Fruit fly (Drosophila melanogaster) whole organism, embryonic: ENCODE data around the gene MED14.

ENCODE experiments used
- Asciz ChIP-seq: fragments of 200-800 bp; sonication (Bioruptor generic); optimal IDR thresholded peaks from 2 replicates; lab custom pipeline; 2017; ENCODE audit warnings: missing biosample characterization, mild to moderate bottlenecking, missing genetic modification characterization, missing genetic modification reagents
- CG10979 ChIP-seq: fragments of 200-800 bp; sonication (Bioruptor generic); optimal IDR thresholded peaks from 2 replicates; lab custom pipeline; 2018; ENCODE audit warnings: missing biosample characterization, mild to moderate bottlenecking, missing genetic modification characterization, moderate library complexity
- CG11093 ChIP-seq: fragments of 200-800 bp; sonication (Bioruptor generic); IDR thresholded peaks from 3 replicates; pipeline ENCODE4 v1.3.6; 2022; ENCODE audit warnings: missing biosample characterization, missing genetic modification characterization
- CG12071 ChIP-seq: fragments of 200-800 bp; sonication (Bioruptor generic); optimal IDR thresholded peaks from 3 replicates; lab custom pipeline; 2018; ENCODE audit warnings: missing biosample characterization, mild to moderate bottlenecking, missing genetic modification characterization
- CG12236 ChIP-seq: fragments of 200-800 bp; sonication (Bioruptor generic); optimal IDR thresholded peaks from 2 replicates; lab custom pipeline; 2016; ENCODE audit warnings: missing biosample characterization, missing genetic modification characterization
- CG12744 ChIP-seq: fragments of 200-800 bp; sonication (Bioruptor generic); optimal IDR thresholded peaks from 2 replicates; lab custom pipeline; 2016; ENCODE audit warnings: missing biosample characterization, missing genetic modification characterization
- CG13287 ChIP-seq: fragments of 200-800 bp; sonication (Bioruptor generic); IDR thresholded peaks from 2 replicates; pipeline ENCODE4 v1.3.6; 2022; ENCODE audit warnings: missing biosample characterization, missing genetic modification characterization; ENCODE audit not compliant: partially characterized antibody
- CG13296 ChIP-seq: fragments of 200-800 bp; sonication (Bioruptor generic); optimal IDR thresholded peaks from 3 replicates; lab custom pipeline; 2018; ENCODE audit warnings: missing biosample characterization, mild to moderate bottlenecking, missing genetic modification characterization
- CG13894 ChIP-seq: fragments of 200-800 bp; sonication (Bioruptor generic); optimal IDR thresholded peaks from 3 replicates; lab custom pipeline; 2018; ENCODE audit warnings: missing biosample characterization, mild to moderate bottlenecking, missing genetic modification characterization, moderate library complexity
- CG14014 ChIP-seq: fragments of 200-800 bp; sonication (Bioruptor generic); IDR thresholded peaks from 2 replicates; pipeline ENCODE4 v1.3.6; 2022; ENCODE audit warnings: missing biosample characterization, missing genetic modification characterization
- CG15479 ChIP-seq: fragments of 200-800 bp; sonication (Bioruptor generic); optimal IDR thresholded peaks from 3 replicates; lab custom pipeline; 2019; ENCODE audit warnings: missing biosample characterization, mild to moderate bottlenecking, missing genetic modification characterization, moderate library complexity
- CG17359 ChIP-seq: fragments of 200-800 bp; sonication (Bioruptor generic); optimal IDR thresholded peaks from 3 replicates; lab custom pipeline; 2018; ENCODE audit warnings: missing biosample characterization, mild to moderate bottlenecking, missing genetic modification characterization, moderate library complexity
- CG17568 ChIP-seq: fragments of 200-800 bp; sonication (Bioruptor generic); optimal IDR thresholded peaks from 2 replicates; lab custom pipeline; 2018; ENCODE audit warnings: missing biosample characterization, mild to moderate bottlenecking, missing genetic modification characterization, moderate library complexity
- CG17912 ChIP-seq: fragments of 200-800 bp; sonication (Bioruptor generic); optimal IDR thresholded peaks from 2 replicates; lab custom pipeline; 2018; ENCODE audit warnings: missing biosample characterization, mild to moderate bottlenecking, missing genetic modification characterization
- CG2120 ChIP-seq: fragments of 200-800 bp; sonication (Bioruptor generic); optimal IDR thresholded peaks from 3 replicates; lab custom pipeline; 2016; ENCODE audit warnings: missing biosample characterization, missing genetic modification characterization
- CG2712 ChIP-seq: fragments of 200-800 bp; optimal IDR thresholded peaks from 3 replicates; lab custom pipeline; 2019; ENCODE audit warnings: missing biosample characterization, mild to moderate bottlenecking, missing genetic modification characterization, moderate library complexity
- CG30431 ChIP-seq: fragments of 200-800 bp; sonication (Bioruptor generic); optimal IDR thresholded peaks from 2 replicates; lab custom pipeline; 2017; ENCODE audit warnings: missing biosample characterization, missing genetic modification characterization
- CG31441 ChIP-seq: fragments of 200-800 bp; sonication (Bioruptor generic); IDR thresholded peaks from 2 replicates; pipeline ENCODE4 v1.3.6; 2022; ENCODE audit warnings: missing biosample characterization, missing genetic modification characterization
- CG3407 ChIP-seq: fragments of 200-800 bp; sonication (Bioruptor generic); optimal IDR thresholded peaks from 2 replicates; lab custom pipeline; 2018; ENCODE audit warnings: missing biosample characterization, mild to moderate bottlenecking, missing genetic modification characterization
- CG3726 ChIP-seq: fragments of 200-800 bp; sonication (Bioruptor generic); IDR thresholded peaks from 3 replicates; pipeline ENCODE4, ENCODE4 v1.3.6; 2022; ENCODE audit warnings: missing biosample characterization, missing genetic modification characterization
- CG4282 ChIP-seq: fragments of 200-800 bp; sonication (Bioruptor generic); optimal IDR thresholded peaks from 2 replicates; lab custom pipeline; 2016; ENCODE audit warnings: missing biosample characterization, missing genetic modification characterization
- CG4730 ChIP-seq: fragments of 200-800 bp; sonication (Bioruptor generic); IDR thresholded peaks from 2 replicates; pipeline ENCODE4 v1.3.6; 2022; ENCODE audit warnings: missing biosample characterization, missing genetic modification characterization
- CG6813 ChIP-seq: fragments of 200-800 bp; sonication (Bioruptor generic); optimal IDR thresholded peaks from 2 replicates; lab custom pipeline; 2017; ENCODE audit warnings: missing biosample characterization, missing genetic modification characterization, mild to moderate bottlenecking, moderate library complexity, missing genetic modification reagents
- CG8089 ChIP-seq: fragments of 200-800 bp; sonication (Bioruptor generic); optimal IDR thresholded peaks from 3 replicates; lab custom pipeline; 2016; ENCODE audit warnings: missing biosample characterization, missing genetic modification characterization
- CG8765 ChIP-seq: fragments of 200-800 bp; sonication (Bioruptor generic); IDR thresholded peaks from 2 replicates; pipeline ENCODE4 v1.3.6; 2022; ENCODE audit warnings: missing biosample characterization, missing genetic modification characterization
- CG8924 ChIP-seq: fragments of 200-800 bp; optimal IDR thresholded peaks from 3 replicates; lab custom pipeline; 2019; ENCODE audit warnings: missing biosample characterization, mild to moderate bottlenecking, missing genetic modification characterization, moderate library complexity
- CTCF ChIP-seq: fragments of 200-800 bp; sonication (Bioruptor generic); optimal IDR thresholded peaks from 2 replicates; lab custom pipeline; 2017; ENCODE audit warnings: missing biosample characterization, mild to moderate bottlenecking, missing genetic modification characterization, moderate library complexity
- Doc3 ChIP-seq: fragments of 200-800 bp; sonication (Bioruptor generic); IDR thresholded peaks from 3 replicates; pipeline ENCODE4 v1.3.6; 2022; ENCODE audit warnings: missing biosample characterization, missing genetic modification characterization; ENCODE audit not compliant: partially characterized antibody
- Drgx ChIP-seq: fragments of 200-800 bp; sonication (Bioruptor generic); IDR thresholded peaks from 2 replicates; pipeline ENCODE4 v1.3.6; 2022; ENCODE audit warnings: missing biosample characterization, missing genetic modification characterization
- HLH54F ChIP-seq: fragments of 200-800 bp; sonication (Bioruptor generic); optimal IDR thresholded peaks from 3 replicates; lab custom pipeline; 2016; ENCODE audit warnings: missing biosample characterization, missing genetic modification characterization
- Hr3 ChIP-seq: fragments of 200-800 bp; sonication (Bioruptor generic); optimal IDR thresholded peaks from 3 replicates; lab custom pipeline; 2016; ENCODE audit warnings: missing biosample characterization, missing genetic modification characterization
- Hr78 ChIP-seq, 2 experiments: fragments of 200-800 bp in 1 of 2; fragments of >200 bp in 1 of 2; sonication (Bioruptor generic) in 1 of 2; optimal IDR thresholded peaks; 2 replicates each; lab custom pipeline; 2017 to 2019; ENCODE audit warnings: missing biosample characterization in 2 of 2, missing genetic modification characterization in 2 of 2, mild to moderate bottlenecking in 1 of 2, moderate library complexity in 1 of 2
- Lim3 ChIP-seq: fragments of 200-800 bp; sonication (Bioruptor generic); IDR thresholded peaks from 2 replicates; pipeline ENCODE4 v1.3.6; 2022; ENCODE audit warnings: missing biosample characterization, missing genetic modification characterization
- MTF-1 ChIP-seq: fragments of 200-800 bp; sonication (Bioruptor generic); optimal IDR thresholded peaks from 2 replicates; lab custom pipeline; 2018; ENCODE audit warnings: missing biosample characterization, mild to moderate bottlenecking, missing genetic modification characterization, borderline replicate concordance
- Sox100B ChIP-seq: fragments of 200-800 bp; sonication (Bioruptor generic); optimal IDR thresholded peaks from 3 replicates; lab custom pipeline; 2018; ENCODE audit warnings: missing biosample characterization, mild to moderate bottlenecking, missing genetic modification characterization
- Ssrp ChIP-seq: fragments of 200-800 bp; sonication (Bioruptor generic); optimal IDR thresholded peaks from 2 replicates; lab custom pipeline; 2018; ENCODE audit warnings: missing biosample characterization, mild to moderate bottlenecking, missing genetic modification characterization, moderate library complexity
- Xrp1 ChIP-seq: fragments of 200-800 bp; sonication (Bioruptor generic); IDR thresholded peaks from 2 replicates; pipeline ENCODE4 v1.3.6; 2022; ENCODE audit warnings: missing biosample characterization, missing genetic modification characterization
- abd-A ChIP-seq: fragments of 200-800 bp; sonication (Bioruptor generic); optimal IDR thresholded peaks from 3 replicates; lab custom pipeline; 2019; ENCODE audit warnings: missing biosample characterization, mild to moderate bottlenecking, missing genetic modification characterization, moderate library complexity
- bbx ChIP-seq: fragments of 200-800 bp; sonication (Bioruptor generic); IDR thresholded peaks from 2 replicates; pipeline ENCODE4 v1.3.6; 2022; ENCODE audit warnings: missing biosample characterization, missing genetic modification characterization; ENCODE audit not compliant: partially characterized antibody
- cas ChIP-seq: fragments of 200-800 bp; sonication (Bioruptor generic); IDR thresholded peaks from 2 replicates; pipeline ENCODE4 v1.3.6; 2022; ENCODE audit warnings: missing biosample characterization, missing genetic modification characterization
- chif ChIP-seq, 2 experiments: fragments of 200-800 bp; sonication (Bioruptor generic); optimal IDR thresholded peaks; 3 replicates each; lab custom pipeline; 2016; ENCODE audit warnings: missing biosample characterization in 2 of 2, missing genetic modification characterization in 2 of 2
- cwo ChIP-seq: fragments of 200-800 bp; sonication (Bioruptor generic); optimal IDR thresholded peaks from 3 replicates; lab custom pipeline; 2017; ENCODE audit warnings: missing biosample characterization, missing genetic modification characterization, mild to moderate bottlenecking, moderate library complexity, missing genetic modification reagents
- fru ChIP-seq: fragments of >200 bp; optimal IDR thresholded peaks from 2 replicates; lab custom pipeline; 2017
- org-1 ChIP-seq: fragments of 200-800 bp; sonication (Bioruptor generic); optimal IDR thresholded peaks from 2 replicates; lab custom pipeline; 2017; ENCODE audit warnings: missing biosample characterization, missing genetic modification characterization
- pzg ChIP-seq: fragments of 200-800 bp; sonication (Bioruptor generic); optimal IDR thresholded peaks from 3 replicates; lab custom pipeline; 2018; ENCODE audit warnings: missing biosample characterization, mild to moderate bottlenecking, missing genetic modification characterization, moderate library complexity
- row ChIP-seq: fragments of 200-800 bp; sonication (Bioruptor generic); IDR thresholded peaks from 3 replicates; pipeline ENCODE4 v1.3.6; 2022; ENCODE audit warnings: missing biosample characterization, missing genetic modification characterization
- sens ChIP-seq: fragments of 200-800 bp; sonication (Bioruptor generic); peaks from one replicate; lab custom pipeline; 2016; ENCODE audit warnings: missing biosample characterization, missing genetic modification characterization
- slou ChIP-seq: fragments of 200-800 bp; sonication (Bioruptor generic); optimal IDR thresholded peaks from 3 replicates; lab custom pipeline; 2016; ENCODE audit warnings: missing biosample characterization, missing genetic modification characterization
- tin ChIP-seq: fragments of 200-800 bp; sonication (Bioruptor generic); optimal IDR thresholded peaks from 3 replicates; lab custom pipeline; 2016; ENCODE audit warnings: missing biosample characterization, missing genetic modification characterization
- tna ChIP-seq: fragments of 200-800 bp; sonication (Bioruptor generic); IDR thresholded peaks from 2 replicates; pipeline ENCODE4 v1.3.6; 2022; ENCODE audit warnings: missing biosample characterization, missing genetic modification characterization; ENCODE audit not compliant: partially characterized antibody

Gene MED14

DNA sequence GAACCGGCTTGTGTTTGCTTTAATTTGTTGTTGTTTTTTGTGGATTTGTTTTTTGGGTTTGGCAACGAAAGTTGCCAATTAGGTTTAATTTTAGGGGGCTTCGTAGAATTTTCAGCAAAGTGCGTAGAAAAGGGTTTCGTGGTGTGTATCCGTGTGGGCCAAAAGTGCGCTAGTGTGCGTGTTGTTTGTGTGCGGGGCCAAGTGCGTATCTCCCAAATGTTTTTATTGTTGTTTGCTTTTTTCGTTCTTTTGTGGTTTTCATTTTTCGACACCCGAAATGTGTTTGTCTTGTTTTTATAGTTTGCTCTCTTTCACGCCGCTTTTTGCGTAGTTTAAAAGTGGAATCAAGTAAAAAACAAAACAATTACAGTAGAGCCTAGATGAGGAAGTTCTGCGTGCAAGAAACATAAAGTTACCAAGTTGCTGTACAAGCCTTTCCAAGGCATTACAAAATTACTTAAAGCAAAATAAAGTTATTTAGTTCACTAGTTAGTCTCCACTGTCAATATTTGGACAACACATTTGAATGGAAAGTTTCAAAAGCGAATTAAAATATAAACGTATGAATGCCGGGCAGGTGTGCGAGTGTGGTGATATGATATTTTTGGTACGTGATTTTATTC, 46.1 kb upstream of the MED14 start (continued):
- TF ChIP-seq abd-A (tag; lab: Kevin White, UChicago) (peak; percentile 62), CG31441 (GFP tag; lab: Robert Waterston, UW) (peak; percentile 39; the same call in 1 of the 2 replicates), Lim3 (GFP tag; lab: Robert Waterston, UW) (no peak), CG12071 (GFP tag; lab: Kevin White, UChicago) (peak; percentile 77), org-1 (peak; percentile 73), CG4282 (peak; percentile 66), CG8089 (peak; percentile 1), fru (lab: Kevin White, UChicago) (no peak), CG6813 (GFP tag; lab: Kevin White, UChicago) (peak; percentile 83), CG8765 (peak; percentile 72; the same call in 1 of the 2 replicates), CG3726 (GFP tag; lab: Robert Waterston, UW) (no peak), CG13894 (tag; lab: Kevin White, UChicago) (peak; percentile 88), Drgx (GFP tag; lab: Robert Waterston, UW) (peak; percentile 55; the same call in 1 of the 2 replicates), pzg (GFP tag; lab: Kevin White, UChicago) (no peak), Hr78 (GFP tag; optimal IDR thresholded peaks at IDR 0.05; lab: Kevin White, UChicago) (no peak), cas (GFP tag; lab: Robert Waterston, UW) (peak; percentile 89), CG12236 (peak; percentile 16), Doc3 (no peak), CG15479 (GFP tag; lab: Kevin White, UChicago) (no peak), chif (GFP tag; optimal IDR thresholded peaks at IDR 0.05; lab: Kevin White, UChicago) (peak; percentile 42 to 49), HLH54F (peak; percentile 92), CG4730 (peak; percentile 67; the same call in 1 of the 2 replicates), cwo (peak; percentile 74), Sox100B (GFP tag; lab: Kevin White, UChicago) (no peak), Xrp1 (GFP tag; lab: Robert Waterston, UW) (peak; percentile 56; the same call in 1 of the 2 replicates), tin (GFP tag; lab: Kevin White, UChicago) (peak; percentile 47), CG8924 (tag; lab: Kevin White, UChicago) (peak; percentile 73), CG13287 (GFP tag; lab: Robert Waterston, UW) (no peak; the same call in 1 of the 2 replicates), Ssrp (tag; lab: Kevin White, UChicago) (peak; percentile 46), sens (GFP tag; lab: Kevin White, UChicago) (peak; percentile 87), CG10979 (tag; lab: Kevin White, UChicago) (no peak), Hr3 (GFP tag; lab: Kevin White, UChicago) (peak; percentile 15), CG12744 (peak; percentile 68), bbx (no peak), CG13296 (peak; percentile 34), CG2120 (GFP tag; lab: Kevin White, UChicago) (peak; percentile 98), CG3407 (GFP tag; lab: Kevin White, UChicago) (no peak), CG2712 (peak; percentile 37), tna (GFP tag; lab: Robert Waterston, UW) (no peak), MTF-1 (GFP tag; lab: Kevin White, UChicago) (no peak), CG17912 (GFP tag; lab: Kevin White, UChicago) (no peak), slou (GFP tag; lab: Kevin White, UChicago) (peak; percentile 45), CTCF (GFP tag; lab: Kevin White, UChicago) (no peak), CG17568 (GFP tag; lab: Kevin White, UChicago) (peak; percentile 47), row (peak; percentile 87), CG11093 (peak; percentile 66; the same call in 2 of the 3 replicates), CG17359 (tag; lab: Kevin White, UChicago) (peak; percentile 68), CG30431 (GFP tag; lab: Kevin White, UChicago) (peak; percentile 8), Asciz (no peak), CG14014 (GFP tag; lab: Robert Waterston, UW) (peak; percentile 86)
